Fruit fly (Drosophila melanogaster): ENCODE results near the gene Sfp24Ba.

The Sfp24Ba gene

dm6 chr2L:3629466-3629865 is 38.9 kb downstream of the Sfp24Ba start (continued):
- no peak for TF ChIP-seq psq (GFP tag; optimal IDR thresholded peaks at IDR 0.05)
- TF ChIP-seq Chrac-16 (GFP tag; optimal IDR thresholded peaks at IDR 0.05), result no peak
- no peak for TF ChIP-seq hb (GFP tag; IDR thresholded peaks at IDR 0.05; ENCODE audit: partially characterized antibody)
- no peak; the same call in 1 of the 2 replicates for TF ChIP-seq CG11696 (GFP tag; IDR thresholded peaks at IDR 0.05)
- TF ChIP-seq Hr3 (GFP tag; optimal IDR thresholded peaks at IDR 0.05), result no peak
- TF ChIP-seq Ssrp (tag; optimal IDR thresholded peaks at IDR 0.05), result no peak
- TF ChIP-seq corto (GFP tag; optimal IDR thresholded peaks at IDR 0.05), result no peak
- TF ChIP-seq CG15011 (GFP tag; optimal IDR thresholded peaks at IDR 0.05), result no peak
- no peak for TF ChIP-seq pan (optimal IDR thresholded peaks at IDR 0.05)
- TF ChIP-seq pan (GFP tag; optimal IDR thresholded peaks at IDR 0.05 in 1 of 2, IDR thresholded peaks at IDR 0.05 in 1 of 2), result peak in 1 of 2 experiments; percentile 9
- TF ChIP-seq Dip2 (GFP tag; IDR thresholded peaks at IDR 0.05), result no peak
- TF ChIP-seq gfzf (GFP tag; optimal IDR thresholded peaks at IDR 0.05), result no peak
- no peak for TF ChIP-seq sim (GFP tag; IDR thresholded peaks at IDR 0.05)
- TF ChIP-seq Hmr (GFP tag; optimal IDR thresholded peaks at IDR 0.05), result peak; percentile 23
- TF ChIP-seq CG13287 (GFP tag; IDR thresholded peaks at IDR 0.05; ENCODE audit: partially characterized antibody), result no peak
- peak; percentile 34; the same call in 1 of the 2 replicates for TF ChIP-seq sisA (GFP tag; IDR thresholded peaks at IDR 0.05)
- TF ChIP-seq CG8089 (GFP tag; optimal IDR thresholded peaks at IDR 0.05), result no peak
- TF ChIP-seq D19A (tag; optimal IDR thresholded peaks at IDR 0.05), result no peak
- TF ChIP-seq Ets97D (GFP tag; optimal IDR thresholded peaks at IDR 0.05), result no peak
- TF ChIP-seq CG4617 (GFP tag; optimal IDR thresholded peaks at IDR 0.05; ENCODE audit: borderline replicate concordance), result no peak
- peak; percentile 34; the same call in 1 of the 2 replicates for TF ChIP-seq E2f1 (GFP tag; IDR thresholded peaks at IDR 0.05)
- no peak for TF ChIP-seq CG9876 (GFP tag; optimal IDR thresholded peaks at IDR 0.05)
- TF ChIP-seq Dad (GFP tag; optimal IDR thresholded peaks at IDR 0.05), result no peak
- TF ChIP-seq chm (GFP tag; IDR thresholded peaks at IDR 0.05), result no peak
- no peak for TF ChIP-seq bowl (GFP tag; IDR thresholded peaks at IDR 0.05)
- TF ChIP-seq CG14860 (GFP tag; IDR thresholded peaks at IDR 0.05; ENCODE audit: partially characterized antibody), result no peak
- TF ChIP-seq CG12391 (tag; optimal IDR thresholded peaks at IDR 0.05), result peak; percentile 13
- TF ChIP-seq CG11247 (GFP tag; IDR thresholded peaks at IDR 0.05), result peak; percentile 40; the same call in 1 of the 2 replicates
- TF ChIP-seq abd-A (tag; optimal IDR thresholded peaks at IDR 0.05), result no peak
- TF ChIP-seq Adf1 (GFP tag; IDR thresholded peaks at IDR 0.05), result peak; percentile 44
- no peak for TF ChIP-seq gsb-n (tag; optimal IDR thresholded peaks at IDR 0.05)
- TF ChIP-seq crc (GFP tag; optimal IDR thresholded peaks at IDR 0.05), result no peak
- TF ChIP-seq maf-S (GFP tag; optimal IDR thresholded peaks at IDR 0.05), result no peak
- TF ChIP-seq CG31388 (GFP tag; optimal IDR thresholded peaks at IDR 0.05), result no peak
- TF ChIP-seq Hr51 (GFP tag; optimal IDR thresholded peaks at IDR 0.05), result peak in 1 of 2 experiments; percentile 11
- TF ChIP-seq ac (GFP tag; optimal IDR thresholded peaks at IDR 0.05), result no peak
- no peak for TF ChIP-seq CG18262 (tag; optimal IDR thresholded peaks at IDR 0.05)
- no peak for TF ChIP-seq Deaf1 (tag; optimal IDR thresholded peaks at IDR 0.05)
- no peak for TF ChIP-seq Tbp (GFP tag; optimal IDR thresholded peaks at IDR 0.05)
- peak; percentile 53; the same call in 1 of the 2 replicates for TF ChIP-seq CG14014 (GFP tag; IDR thresholded peaks at IDR 0.05)
- no peak for TF ChIP-seq CG7556 (GFP tag; optimal IDR thresholded peaks at IDR 0.05)
- TF ChIP-seq lilli (GFP tag; optimal IDR thresholded peaks at IDR 0.05), result peak; percentile 59
- TF ChIP-seq disco-r (GFP tag; optimal IDR thresholded peaks at IDR 0.05), result no peak
- no peak for TF ChIP-seq Atf3 (GFP tag; optimal IDR thresholded peaks at IDR 0.05)
- TF ChIP-seq lola (GFP tag; optimal IDR thresholded peaks at IDR 0.05), result no peak
- no peak for TF ChIP-seq B-H2 (GFP tag; optimal IDR thresholded peaks at IDR 0.05)
- TF ChIP-seq lab (GFP tag; optimal IDR thresholded peaks at IDR 0.05), result peak; percentile 73
- TF ChIP-seq CG10267 (tag; optimal IDR thresholded peaks at IDR 0.05), result peak; percentile 1
- no peak for TF ChIP-seq YL-1 (GFP tag; optimal IDR thresholded peaks at IDR 0.05)
- TF ChIP-seq sr (GFP tag; IDR thresholded peaks at IDR 0.05), result no peak
- TF ChIP-seq gsb (GFP tag; IDR thresholded peaks at IDR 0.05), result no peak
